Worm (Caenorhabditis elegans) whole organism, young adult: ENCODE measurements around the gene M01E10.3.

ENCODE experiments used
- F10E7.11 ChIP-seq: sonication (generic microtip); optimal IDR thresholded peaks from 2 replicates; lab custom pipeline; 2017; ENCODE audit warnings: mild to moderate bottlenecking, missing genetic modification characterization, moderate library complexity, missing compliant biosample characterization
- F23B12.7 ChIP-seq: sonication (generic microtip); optimal IDR thresholded peaks from 2 replicates; lab custom pipeline; 2017; ENCODE audit warnings: missing genetic modification characterization, mild to moderate bottlenecking, missing compliant biosample characterization, antibody characterized with exemption, moderate library complexity; ENCODE audit not compliant: insufficient read depth
- F33H1.4 ChIP-seq: fragments of 200-800 bp; sonication (Bioruptor generic); IDR thresholded peaks from 2 replicates; pipeline ENCODE4 v1.3.6; 2022; ENCODE audit warnings: missing genetic modification reagents, missing genetic modification characterization, missing compliant biosample characterization
- F37B4.10 ChIP-seq: fragments of 200-800 bp; sonication (Bioruptor generic); IDR thresholded peaks from 2 replicates; pipeline ENCODE4 v1.3.6; 2022; ENCODE audit warnings: missing genetic modification characterization, missing compliant biosample characterization
- F39B2.1 ChIP-seq: fragments of 200-800 bp; sonication (Bioruptor generic); IDR thresholded peaks from 2 replicates; pipeline ENCODE4 v1.3.6; 2022; ENCODE audit warnings: missing genetic modification reagents, missing genetic modification characterization, missing compliant biosample characterization
- F55B11.4 ChIP-seq: sonication (generic microtip); optimal IDR thresholded peaks from 2 replicates; lab custom pipeline; 2016; ENCODE audit warnings: missing compliant biosample characterization, missing genetic modification characterization, borderline replicate concordance; ENCODE audit not compliant: insufficient read depth
- F57A8.1 ChIP-seq: fragments of 200-800 bp; sonication (Bioruptor generic); optimal IDR thresholded peaks from 2 replicates; lab custom pipeline; 2018; ENCODE audit warnings: mild to moderate bottlenecking, missing genetic modification characterization, moderate library complexity, missing compliant biosample characterization
- F57C9.4 ChIP-seq: sonication (generic microtip); optimal IDR thresholded peaks from 2 replicates; lab custom pipeline; 2017; ENCODE audit warnings: mild to moderate bottlenecking, missing genetic modification characterization, missing compliant biosample characterization
- Y56A3A.18 ChIP-seq: fragments of 200-800 bp; sonication (Bioruptor generic); IDR thresholded peaks from 2 replicates; pipeline ENCODE4 v1.3.6; 2022; ENCODE audit warnings: missing genetic modification reagents, missing genetic modification characterization, missing compliant biosample characterization
- athp-1 ChIP-seq: sonication (generic microtip); optimal IDR thresholded peaks from 2 replicates; lab custom pipeline; 2017; ENCODE audit warnings: mild to moderate bottlenecking, missing genetic modification characterization, missing compliant biosample characterization
- attf-6 ChIP-seq: fragments of 200-800 bp; sonication (Bioruptor generic); IDR thresholded peaks from 2 replicates; pipeline ENCODE4 v1.3.6; 2022; ENCODE audit warnings: missing genetic modification reagents, missing genetic modification characterization, missing compliant biosample characterization
- bed-2 ChIP-seq: fragments of 200-800 bp; sonication (Bioruptor generic); IDR thresholded peaks from 2 replicates; pipeline ENCODE4 v1.3.6; 2022; ENCODE audit warnings: missing genetic modification reagents, missing genetic modification characterization, missing compliant biosample characterization
- ceh-91 ChIP-seq: fragments of 200-800 bp; sonication (Bioruptor generic); IDR thresholded peaks from 2 replicates; pipeline ENCODE4 v1.3.6; 2022; ENCODE audit warnings: missing genetic modification reagents, missing genetic modification characterization, missing compliant biosample characterization
- chd-7 ChIP-seq: sonication (generic microtip); optimal IDR thresholded peaks from 2 replicates; lab custom pipeline; 2016; ENCODE audit warnings: mild to moderate bottlenecking, missing genetic modification characterization, moderate library complexity, missing compliant biosample characterization
- dox-1 ChIP-seq: fragments of 200-800 bp; sonication (Bioruptor generic); IDR thresholded peaks from 2 replicates; pipeline ENCODE4 v1.3.6; 2022; ENCODE audit warnings: missing genetic modification reagents, missing genetic modification characterization, missing compliant biosample characterization
- dpl-1 ChIP-seq: fragments of 150-350 bp; optimal IDR thresholded peaks from 2 replicates; lab custom pipeline; 2014; ENCODE audit warnings: missing biosample characterization, missing genetic modification reagents, missing genetic modification characterization
- egl-18 ChIP-seq: fragments of 200-800 bp; sonication (Bioruptor generic); IDR thresholded peaks from 2 replicates; pipeline ENCODE4 v1.3.6; 2022; ENCODE audit warnings: missing genetic modification reagents, missing genetic modification characterization, missing compliant biosample characterization
- egl-44 ChIP-seq: fragments of 200-800 bp; sonication (Bioruptor generic); IDR thresholded peaks from 2 replicates; pipeline ENCODE4 v1.3.6; 2022; ENCODE audit warnings: missing genetic modification reagents, missing genetic modification characterization, missing compliant biosample characterization
- ets-4 ChIP-seq: fragments of 200-800 bp; sonication (Bioruptor generic); optimal IDR thresholded peaks from 2 replicates; lab custom pipeline; 2018; ENCODE audit warnings: mild to moderate bottlenecking, missing genetic modification characterization, missing compliant biosample characterization
- fkh-3 ChIP-seq: sonication (generic microtip); optimal IDR thresholded peaks from 2 replicates; lab custom pipeline; 2016; ENCODE audit warnings: mild to moderate bottlenecking, missing genetic modification characterization, missing compliant biosample characterization
- lin-26 ChIP-seq: fragments of 200-800 bp; sonication (Bioruptor generic); IDR thresholded peaks from 2 replicates; pipeline ENCODE4 v1.3.6; 2022; ENCODE audit warnings: missing genetic modification reagents, missing genetic modification characterization, missing compliant biosample characterization
- lin-54 ChIP-seq: fragments of 200-800 bp; sonication (Bioruptor generic); optimal IDR thresholded peaks from 2 replicates; lab custom pipeline; 2018; ENCODE audit warnings: mild to moderate bottlenecking, missing genetic modification characterization, missing compliant biosample characterization
- lir-1 ChIP-seq: fragments of 200-800 bp; sonication (Bioruptor generic); conservative IDR thresholded peaks from 2 replicates; pipeline ENCODE4 v1.3.6; 2022; ENCODE audit warnings: missing genetic modification reagents, missing genetic modification characterization, missing compliant biosample characterization
- mel-28 ChIP-seq: sonication (generic microtip); optimal IDR thresholded peaks from 2 replicates; lab custom pipeline; 2016; ENCODE audit warnings: borderline replicate concordance, mild to moderate bottlenecking, missing genetic modification characterization, missing compliant biosample characterization
- nhr-120 ChIP-seq: fragments of 200-800 bp; sonication (Bioruptor generic); IDR thresholded peaks from 2 replicates; pipeline ENCODE4 v1.3.6; 2022; ENCODE audit warnings: missing genetic modification characterization, missing compliant biosample characterization
- nhr-80 ChIP-seq: sonication (generic microtip); optimal IDR thresholded peaks from 2 replicates; lab custom pipeline; 2016; ENCODE audit warnings: missing genetic modification characterization, missing compliant biosample characterization
- rcor-1 ChIP-seq: fragments of 200-800 bp; sonication (Bioruptor generic); IDR thresholded peaks from 2 replicates; pipeline ENCODE4 v1.3.6; 2022; ENCODE audit warnings: missing genetic modification reagents, missing genetic modification characterization, missing compliant biosample characterization
- rec-8 ChIP-seq, 2 experiments: sonication (generic microtip); optimal IDR thresholded peaks; 2 replicates each; lab custom pipeline; 2016; ENCODE audit warnings: mild to moderate bottlenecking in 2 of 2, missing genetic modification characterization in 2 of 2, missing genetic modification reagents in 2 of 2, missing genotype in 2 of 2, missing biosample characterization in 1 of 2, missing compliant biosample characterization in 1 of 2, moderate library complexity in 1 of 2
- sdz-38 ChIP-seq: sonication (generic microtip); optimal IDR thresholded peaks from 2 replicates; lab custom pipeline; 2016; ENCODE audit warnings: missing genotype, missing genetic modification characterization, missing compliant biosample characterization
- snpc-1.1 ChIP-seq: sonication (generic microtip); optimal IDR thresholded peaks from 2 replicates; lab custom pipeline; 2017; ENCODE audit warnings: missing genetic modification characterization, mild to moderate bottlenecking, missing compliant biosample characterization, antibody characterized with exemption, moderate library complexity, missing genotype, missing genetic modification reagents; ENCODE audit not compliant: insufficient read depth
- snpc-1.3 ChIP-seq: sonication (generic microtip); optimal IDR thresholded peaks from 2 replicates; lab custom pipeline; 2017; ENCODE audit warnings: missing genetic modification characterization, mild to moderate bottlenecking, missing compliant biosample characterization, antibody characterized with exemption, moderate library complexity, missing genotype, missing genetic modification reagents; ENCODE audit not compliant: insufficient read depth
- sptf-2 ChIP-seq: fragments of 200-800 bp; sonication (Bioruptor generic); optimal IDR thresholded peaks from 2 replicates; lab custom pipeline; 2018; ENCODE audit warnings: mild to moderate bottlenecking, missing genetic modification characterization, missing compliant biosample characterization
- tbp1 ChIP-seq: fragments of 200-800 bp; sonication (Bioruptor generic); optimal IDR thresholded peaks from 2 replicates; lab custom pipeline; 2018; ENCODE audit warnings: mild to moderate bottlenecking, missing genetic modification characterization, missing compliant biosample characterization
- ztf-25 ChIP-seq: fragments of 200-800 bp; sonication (Bioruptor generic); IDR thresholded peaks from 2 replicates; pipeline ENCODE4 v1.3.6; 2022; ENCODE audit warnings: missing genetic modification reagents, missing genetic modification characterization, missing compliant biosample characterization

The M01E10.3 gene

DNA sequence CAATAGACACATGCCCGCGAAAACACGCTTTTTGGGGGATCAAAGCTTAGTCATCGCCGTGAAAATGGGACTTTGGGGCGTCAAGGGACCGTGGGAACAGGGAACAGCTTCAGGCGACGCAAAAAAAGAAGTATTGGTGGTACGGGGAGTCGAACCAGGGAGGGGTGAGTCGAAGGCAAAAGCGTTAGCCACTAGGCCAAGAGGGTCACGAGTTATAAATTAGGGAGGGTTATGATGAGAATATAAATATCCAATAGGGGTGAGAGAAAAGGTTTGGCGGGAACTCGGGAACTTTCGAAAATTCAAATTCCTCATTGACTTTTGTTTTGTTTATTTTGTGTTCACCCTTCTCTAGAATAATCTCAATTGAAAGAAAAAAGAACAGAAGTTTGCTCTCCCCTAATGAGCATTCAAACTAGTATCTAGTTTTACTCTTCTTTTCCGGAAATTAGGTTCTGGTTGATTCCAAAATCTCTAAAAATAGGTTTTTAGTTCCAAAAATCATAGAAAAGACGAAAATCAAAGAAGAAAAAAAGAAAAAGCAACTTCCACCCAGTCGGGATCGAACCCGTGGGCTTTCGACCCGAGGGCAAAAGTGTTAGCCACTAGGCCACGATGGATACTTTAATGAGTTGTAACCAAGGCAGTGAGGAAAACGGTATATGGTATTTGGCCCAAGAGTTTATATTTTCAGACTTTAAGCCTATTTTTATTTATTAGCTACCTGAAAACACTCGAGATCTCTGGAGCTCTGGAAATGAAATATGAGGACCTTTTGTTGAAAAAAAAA is 23.0 kb downstream of the M01E10.3 start (continued):
- TF ChIP-seq F57A8.1 (GFP tag; lab: Kevin White, UChicago) (no peak), lin-26 (GFP tag; lab: Robert Waterston, UW) (peak; percentile 94), attf-6 (GFP tag; lab: Robert Waterston, UW) (0 out of 2 replicates have a peak, but pooled peaks have one; percentile 33)

DNA sequence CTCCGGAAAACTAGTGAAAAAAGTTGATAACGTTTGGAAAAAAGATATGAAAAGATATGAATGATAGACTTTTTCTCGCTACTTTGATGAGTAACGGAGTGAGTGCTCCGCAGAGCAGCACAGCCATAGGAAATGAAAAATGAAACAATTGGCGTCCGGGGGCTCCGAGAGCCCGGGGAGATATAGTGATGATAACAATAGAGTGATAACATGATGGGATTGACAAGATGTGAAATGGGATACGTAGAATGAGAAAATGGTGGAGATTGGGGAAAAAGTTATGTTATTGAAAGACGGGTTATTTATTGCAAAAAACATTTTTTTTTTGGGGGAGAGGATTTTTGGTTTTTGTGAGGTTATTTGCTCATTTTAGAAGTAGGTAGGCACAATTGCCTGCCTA is 26.5 kb downstream of the M01E10.3 start:
- TF ChIP-seq athp-1 (tag; lab: Kevin White, UChicago) (no peak), rcor-1 (GFP tag; lab: Robert Waterston, UW) (no peak), ceh-91 (GFP tag; lab: Robert Waterston, UW) (no peak), F10E7.11 (tag; lab: Kevin White, UChicago) (no peak), snpc-1.3 (tag; lab: Kevin White, UChicago) (no peak), sptf-2 (GFP tag; lab: Kevin White, UChicago) (no peak)

DNA sequence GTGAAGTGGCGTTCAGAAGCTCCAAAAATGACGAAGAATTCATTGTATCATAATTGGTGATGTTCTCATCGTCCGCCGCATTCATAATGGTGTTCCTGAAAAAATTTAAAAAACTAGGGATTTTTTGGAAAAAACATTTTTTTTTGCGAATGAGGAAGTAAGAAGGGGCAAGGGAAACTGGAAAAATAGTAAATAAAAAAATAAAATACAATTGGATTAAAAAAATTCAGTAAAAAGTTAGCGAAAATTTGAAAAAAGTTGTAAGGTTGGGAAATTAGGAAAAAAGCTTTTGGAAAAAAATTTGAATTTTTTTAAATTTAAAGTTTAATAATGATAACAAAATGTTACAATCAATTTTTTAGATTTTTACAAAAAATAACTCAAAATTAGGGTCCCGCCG is 32.5 kb downstream of the M01E10.3 start, which contains the start of gene ckr-2:
ckr-2 (minus strand) TSS at position 101 of the 400 bp plus-strand sequence.
- TF ChIP-seq ztf-25 (no peak), Y56A3A.18 (GFP tag; lab: Robert Waterston, UW) (no peak), lir-1 (GFP tag; lab: Robert Waterston, UW) (no peak), dpl-1 (GFP tag; lab: Kevin White, UChicago) (no peak), bed-2 (GFP tag; lab: Robert Waterston, UW) (no peak), F33H1.4 (GFP tag; lab: Robert Waterston, UW) (no peak), F10E7.11 (tag; lab: Kevin White, UChicago) (no peak), lin-54 (GFP tag; lab: Kevin White, UChicago) (no peak), F39B2.1 (no peak), ets-4 (GFP tag; lab: Kevin White, UChicago) (no peak), F37B4.10 (GFP tag; lab: Robert Waterston, UW) (no peak), F55B11.4 (no peak), nhr-80 (tag; lab: Kevin White, UChicago) (no peak)

DNA sequence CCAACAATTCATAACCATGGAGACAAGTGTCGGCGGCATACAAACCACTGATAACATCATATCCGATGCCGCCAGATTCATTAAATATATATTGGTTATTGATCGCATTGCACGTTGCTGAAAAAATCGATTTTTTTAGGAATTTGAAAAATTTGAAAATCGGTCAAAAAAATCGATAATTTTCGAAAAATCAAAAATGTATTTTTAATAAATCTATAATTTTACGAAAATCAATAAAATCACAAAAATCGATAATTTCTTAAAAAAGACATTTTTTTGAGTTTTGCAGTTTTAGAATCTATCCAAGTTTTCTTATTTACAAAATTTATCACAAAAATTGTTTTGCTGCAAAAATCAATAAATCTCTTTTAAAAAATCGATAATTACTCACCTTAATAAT is 38.5 kb downstream of the M01E10.3 start:
- TF ChIP-seq egl-18 (GFP tag; lab: Robert Waterston, UW) (no peak), F57C9.4 (tag; lab: Kevin White, UChicago) (no peak), F23B12.7 (tag; lab: Kevin White, UChicago) (no peak), dox-1 (GFP tag; lab: Robert Waterston, UW) (no peak), rec-8 (tag; optimal IDR thresholded peaks at IDR 0.05; lab: Kevin White, UChicago) (no peak), fkh-3 (tag; lab: Kevin White, UChicago) (no peak), athp-1 (tag; lab: Kevin White, UChicago) (no peak), lir-1 (GFP tag; lab: Robert Waterston, UW) (no peak), chd-7 (tag; lab: Kevin White, UChicago) (no peak), tbp1 (GFP tag; lab: Kevin White, UChicago) (no peak), egl-44 (GFP tag; lab: Robert Waterston, UW) (no peak), snpc-1.1 (tag; lab: Kevin White, UChicago) (no peak), sdz-38 (tag; lab: Kevin White, UChicago) (no peak), nhr-120 (GFP tag; lab: Robert Waterston, UW) (no peak), ztf-25 (no peak), mel-28 (tag; lab: Kevin White, UChicago) (no peak)
